Fruit fly (Drosophila melanogaster) whole organism, embryonic: ENCODE results near the gene CG14820.
A peak's percentile ranks its signal among the peaks of the same experiment; 100 is the strongest.

Experiments
- CG12391 ChIP-seq: fragments of 200-800 bp; sonication (Bioruptor generic); optimal IDR thresholded peaks from 3 replicates; lab custom pipeline; 2018; ENCODE audit warnings: missing biosample characterization, mild to moderate bottlenecking, missing genetic modification characterization, moderate library complexity
- CG12769 ChIP-seq: fragments of 200-800 bp; sonication (Bioruptor generic); optimal IDR thresholded peaks from 2 replicates; lab custom pipeline; 2019; ENCODE audit warnings: missing biosample characterization, mild to moderate bottlenecking, missing genetic modification characterization, moderate library complexity
- CG13424 ChIP-seq: fragments of 200-800 bp; sonication (Bioruptor generic); optimal IDR thresholded peaks from 2 replicates; lab custom pipeline; 2019; ENCODE audit warnings: missing biosample characterization, mild to moderate bottlenecking, missing genetic modification characterization, moderate library complexity
- CG15601 ChIP-seq: fragments of 200-800 bp; sonication (Bioruptor generic); optimal IDR thresholded peaks from 3 replicates; lab custom pipeline; 2019; ENCODE audit warnings: missing biosample characterization, mild to moderate bottlenecking, missing genetic modification characterization, moderate library complexity
- CG17568 ChIP-seq: fragments of 200-800 bp; sonication (Bioruptor generic); optimal IDR thresholded peaks from 2 replicates; lab custom pipeline; 2018; ENCODE audit warnings: missing biosample characterization, mild to moderate bottlenecking, missing genetic modification characterization, moderate library complexity
- CG18764 ChIP-seq: fragments of 200-800 bp; sonication (Bioruptor generic); optimal IDR thresholded peaks from 3 replicates; lab custom pipeline; 2016; ENCODE audit warnings: missing biosample characterization, missing genetic modification characterization
- CG2712 ChIP-seq: fragments of 200-800 bp; optimal IDR thresholded peaks from 3 replicates; lab custom pipeline; 2019; ENCODE audit warnings: missing biosample characterization, mild to moderate bottlenecking, missing genetic modification characterization, moderate library complexity
- CG3163 ChIP-seq: fragments of 200-800 bp; sonication (Bioruptor generic); optimal IDR thresholded peaks from 3 replicates; lab custom pipeline; 2016; ENCODE audit warnings: missing biosample characterization, missing genetic modification characterization
- CG42726 ChIP-seq: fragments of 200-800 bp; sonication (Bioruptor generic); IDR thresholded peaks from 2 replicates; pipeline ENCODE4 v1.3.6; 2022; ENCODE audit warnings: missing biosample characterization, missing genetic modification characterization; ENCODE audit not compliant: partially characterized antibody
- CG6254 ChIP-seq: fragments of 200-800 bp; sonication (Bioruptor generic); optimal IDR thresholded peaks from 3 replicates; lab custom pipeline; 2017; ENCODE audit warnings: mild to moderate bottlenecking, missing biosample characterization, missing genetic modification reagents, missing genetic modification characterization
- CG7745 ChIP-seq: fragments of 200-800 bp; sonication (Bioruptor generic); optimal IDR thresholded peaks from 2 replicates; lab custom pipeline; 2018; ENCODE audit warnings: missing biosample characterization, mild to moderate bottlenecking, missing genetic modification characterization, moderate library complexity
- CG9437 ChIP-seq: fragments of 200-800 bp; sonication (Bioruptor generic); optimal IDR thresholded peaks from 2 replicates; lab custom pipeline; 2018; ENCODE audit warnings: missing biosample characterization, mild to moderate bottlenecking, missing genetic modification characterization
- CG9817 ChIP-seq: fragments of 200-800 bp; sonication (Bioruptor generic); optimal IDR thresholded peaks from 2 replicates; lab custom pipeline; 2018; ENCODE audit warnings: missing biosample characterization, mild to moderate bottlenecking, missing genetic modification characterization, moderate library complexity
- CoRest ChIP-seq: fragments of 200-800 bp; sonication (Bioruptor generic); optimal IDR thresholded peaks from 3 replicates; lab custom pipeline; 2018; ENCODE audit warnings: missing biosample characterization, mild to moderate bottlenecking, missing genetic modification characterization, moderate library complexity
- Dad ChIP-seq: fragments of 200-800 bp; sonication (Bioruptor generic); optimal IDR thresholded peaks from 3 replicates; lab custom pipeline; 2016; ENCODE audit warnings: missing biosample characterization, missing genetic modification characterization
- Fer1 ChIP-seq: fragments of 200-800 bp; sonication (Bioruptor generic); optimal IDR thresholded peaks from 2 replicates; lab custom pipeline; 2017; ENCODE audit warnings: missing biosample characterization, mild to moderate bottlenecking, missing genetic modification characterization
- Jarid2 ChIP-seq: fragments of 200-800 bp; sonication (Bioruptor generic); optimal IDR thresholded peaks from 3 replicates; lab custom pipeline; 2017; ENCODE audit warnings: mild to moderate bottlenecking, missing biosample characterization, missing genetic modification reagents, missing genetic modification characterization
- Med ChIP-seq: fragments of 200-800 bp; sonication (Bioruptor generic); peaks from one replicate; lab custom pipeline; 2016; ENCODE audit warnings: missing biosample characterization, missing genetic modification characterization, mild to moderate bottlenecking, inconsistent platforms, moderate library complexity
- Meics ChIP-seq: fragments of 200-800 bp; sonication (Bioruptor generic); optimal IDR thresholded peaks from 2 replicates; lab custom pipeline; 2017; ENCODE audit warnings: missing biosample characterization, mild to moderate bottlenecking, missing genetic modification characterization
- NfI ChIP-seq: fragments of 200-800 bp; sonication (Bioruptor generic); optimal IDR thresholded peaks from 3 replicates; lab custom pipeline; 2018; ENCODE audit warnings: missing biosample characterization, mild to moderate bottlenecking, missing genetic modification characterization, moderate library complexity
- Sry-δ ChIP-seq: fragments of 200-800 bp; sonication (Bioruptor generic); optimal IDR thresholded peaks from 2 replicates; lab custom pipeline; 2016; ENCODE audit warnings: missing biosample characterization, missing genetic modification characterization
- Trl ChIP-seq, 3 experiments: fragments of >200 bp in 2 of 3; fragments of 200-800 bp in 1 of 3; sonication (Bioruptor generic) in 1 of 3; optimal IDR thresholded peaks; 2 replicates in 1 of 3; 3 replicates in 2 of 3; lab custom pipeline; 2016 to 2017; ENCODE audit warnings: missing biosample characterization in 1 of 3, missing genetic modification characterization in 1 of 3
- Vsx1 ChIP-seq: fragments of 200-800 bp; sonication (Bioruptor generic); optimal IDR thresholded peaks from 2 replicates; lab custom pipeline; 2017; ENCODE audit warnings: missing biosample characterization, mild to moderate bottlenecking, missing genetic modification characterization, missing genetic modification reagents
- ab ChIP-seq: fragments of 200-800 bp; sonication (Bioruptor generic); optimal IDR thresholded peaks from 2 replicates; lab custom pipeline; 2016; ENCODE audit warnings: missing biosample characterization, missing genetic modification characterization
- al ChIP-seq: fragments of 200-800 bp; sonication (Bioruptor generic); IDR thresholded peaks from 2 replicates; pipeline ENCODE4 v1.3.6; 2022; ENCODE audit warnings: missing biosample characterization, missing genetic modification characterization
- az2 ChIP-seq: fragments of 200-800 bp; sonication (Bioruptor generic); optimal IDR thresholded peaks from 3 replicates; lab custom pipeline; 2016; ENCODE audit warnings: missing biosample characterization, missing genetic modification characterization
- ci ChIP-seq: fragments of 200-800 bp; sonication (Bioruptor generic); IDR thresholded peaks from 3 replicates; pipeline ENCODE4 v1.3.6; 2022; ENCODE audit warnings: missing biosample characterization, missing genetic modification characterization
- corto ChIP-seq: fragments of 200-800 bp; sonication (Bioruptor generic); optimal IDR thresholded peaks from 2 replicates; lab custom pipeline; 2016; ENCODE audit warnings: missing biosample characterization, mild to moderate bottlenecking, missing genetic modification characterization, moderate library complexity
- croc ChIP-seq: fragments of 200-800 bp; sonication (Bioruptor generic); conservative IDR thresholded peaks from 3 replicates; pipeline ENCODE4 v1.3.6; 2022; ENCODE audit warnings: missing biosample characterization, missing genetic modification characterization
- dm ChIP-seq: fragments of 200-800 bp; sonication (Bioruptor generic); optimal IDR thresholded peaks from 3 replicates; lab custom pipeline; 2016; ENCODE audit warnings: missing biosample characterization, missing genetic modification characterization
- dpn ChIP-seq, 2 experiments: fragments of 200-800 bp; sonication (Bioruptor generic); optimal IDR thresholded peaks; 3 replicates each; lab custom pipeline; 2016; ENCODE audit warnings: missing biosample characterization in 2 of 2, missing genetic modification characterization in 2 of 2
- emc ChIP-seq: fragments of 200-800 bp; sonication (Bioruptor generic); optimal IDR thresholded peaks from 2 replicates; lab custom pipeline; 2016; ENCODE audit warnings: missing biosample characterization, missing genetic modification characterization
- eve ChIP-seq, 2 experiments: fragments of >200 bp; optimal IDR thresholded peaks; 2 replicates each; lab custom pipeline; 2017; ENCODE audit warnings: missing biosample characterization in 2 of 2, missing genetic modification characterization in 2 of 2
- ewg ChIP-seq: fragments of 200-800 bp; sonication (Bioruptor generic); optimal IDR thresholded peaks from 3 replicates; lab custom pipeline; 2017; ENCODE audit warnings: mild to moderate bottlenecking, missing biosample characterization, missing genetic modification reagents, missing genetic modification characterization
- fd3F ChIP-seq: fragments of 200-800 bp; sonication (Bioruptor generic); optimal IDR thresholded peaks from 2 replicates; lab custom pipeline; 2018; ENCODE audit warnings: missing biosample characterization, mild to moderate bottlenecking, missing genetic modification characterization, moderate library complexity
- inv ChIP-seq: fragments of 200-800 bp; sonication (Bioruptor generic); IDR thresholded peaks from 2 replicates; pipeline ENCODE4 v1.3.6; 2022; ENCODE audit warnings: missing biosample characterization, missing genetic modification characterization; ENCODE audit not compliant: partially characterized antibody
- jigr1 ChIP-seq: fragments of 200-800 bp; sonication (Bioruptor generic); IDR thresholded peaks from 3 replicates; pipeline ENCODE4 v1.3.6; 2022; ENCODE audit warnings: missing biosample characterization, missing genetic modification characterization
- kah ChIP-seq: fragments of 200-800 bp; sonication (Bioruptor generic); optimal IDR thresholded peaks from 2 replicates; lab custom pipeline; 2018; ENCODE audit warnings: missing biosample characterization, mild to moderate bottlenecking, missing genetic modification characterization
- kni ChIP-seq: fragments of 200-800 bp; sonication (Bioruptor generic); optimal IDR thresholded peaks from 3 replicates; lab custom pipeline; 2017; ENCODE audit warnings: mild to moderate bottlenecking, missing biosample characterization, missing genetic modification reagents, missing genetic modification characterization
- onecut ChIP-seq: fragments of 200-800 bp; sonication (Bioruptor generic); IDR thresholded peaks from 2 replicates; pipeline ENCODE4 v1.3.6; 2022; ENCODE audit warnings: missing biosample characterization, missing genetic modification characterization
- peb ChIP-seq: fragments of 200-800 bp; sonication (Bioruptor generic); IDR thresholded peaks from 2 replicates; pipeline ENCODE4 v1.3.6; 2022; ENCODE audit warnings: missing biosample characterization, missing genetic modification characterization
- pum ChIP-seq: fragments of 200-800 bp; sonication (Bioruptor generic); optimal IDR thresholded peaks from 2 replicates; lab custom pipeline; 2016; ENCODE audit warnings: missing biosample characterization, missing genetic modification characterization
- scrt ChIP-seq: fragments of 200-800 bp; sonication (Bioruptor generic); optimal IDR thresholded peaks from 2 replicates; lab custom pipeline; 2018; ENCODE audit warnings: missing biosample characterization, mild to moderate bottlenecking, missing genetic modification characterization, moderate library complexity
- sqz ChIP-seq: fragments of 200-800 bp; sonication (Bioruptor generic); optimal IDR thresholded peaks from 3 replicates; lab custom pipeline; 2018; ENCODE audit warnings: missing biosample characterization, mild to moderate bottlenecking, missing genetic modification characterization
- sr ChIP-seq: fragments of 200-800 bp; sonication (Bioruptor generic); IDR thresholded peaks from 3 replicates; pipeline ENCODE4 v1.3.6; 2022; ENCODE audit warnings: missing biosample characterization, missing genetic modification characterization
- unc-4 ChIP-seq: fragments of 200-800 bp; sonication (Bioruptor generic); IDR thresholded peaks from 2 replicates; pipeline ENCODE4 v1.3.6; 2022; ENCODE audit warnings: missing biosample characterization, missing genetic modification characterization; ENCODE audit not compliant: partially characterized antibody
- yki ChIP-seq: fragments of >200 bp; optimal IDR thresholded peaks from 3 replicates; lab custom pipeline; 2018

CG14820 gene

dm6 chr3L:6943204-6943947 lies 10.7 kb downstream of the CG14820 start (continued):
- no peak for TF ChIP-seq fd3F (GFP tag; lab: Kevin White, UChicago)
- TF ChIP-seq yki (lab: Kevin White, UChicago): peak; percentile 28
- no peak for TF ChIP-seq CG15601 (tag; lab: Kevin White, UChicago)
- peak; percentile 95 for TF ChIP-seq onecut (GFP tag; lab: Robert Waterston, UW)
- TF ChIP-seq ewg: peak; percentile 47
- TF ChIP-seq Meics (GFP tag; lab: Kevin White, UChicago): no peak
- TF ChIP-seq ab: no peak
- no peak for TF ChIP-seq jigr1
- TF ChIP-seq unc-4 (GFP tag; lab: Robert Waterston, UW): 0 out of 2 replicates have a peak, but pooled peaks have one; percentile 24
- peak; percentile 15 for TF ChIP-seq scrt (GFP tag; lab: Kevin White, UChicago)
- no peak for TF ChIP-seq Vsx1 (GFP tag; lab: Kevin White, UChicago)
- TF ChIP-seq CG17568 (GFP tag; lab: Kevin White, UChicago): no peak
- TF ChIP-seq kah (GFP tag; lab: Kevin White, UChicago): peak; percentile 8
- TF ChIP-seq eve (GFP tag; optimal IDR thresholded peaks at IDR 0.05; lab: Kevin White, UChicago): peak in 1 of 2 experiments; percentile 4
- no peak for TF ChIP-seq emc
- no peak for TF ChIP-seq inv (GFP tag; lab: Robert Waterston, UW)
- peak; percentile 82 to 86 for TF ChIP-seq Trl (optimal IDR thresholded peaks at IDR 0.05; lab: Kevin White, UChicago)
- no peak for TF ChIP-seq Trl (GFP tag; optimal IDR thresholded peaks at IDR 0.05; lab: Kevin White, UChicago)
- TF ChIP-seq Med: peak; percentile 29
- TF ChIP-seq, all 482 proteins: peak for 20

- no peak for TF ChIP-seq croc (GFP tag; lab: Robert Waterston, UW)
- no peak for TF ChIP-seq Jarid2 (GFP tag; lab: Kevin White, UChicago)
- peak; percentile 9 for TF ChIP-seq CG2712 (tag; lab: Kevin White, UChicago)
- peak; percentile 20 for TF ChIP-seq CG9437
- TF ChIP-seq CG13424 (tag; lab: Kevin White, UChicago): peak; percentile 58
- TF ChIP-seq fd3F (GFP tag; lab: Kevin White, UChicago): no peak
- no peak for TF ChIP-seq dm (GFP tag; lab: Kevin White, UChicago)
- TF ChIP-seq sqz (GFP tag; lab: Kevin White, UChicago): no peak
- TF ChIP-seq CG42726 (GFP tag; lab: Robert Waterston, UW): no peak
- no peak for TF ChIP-seq kni (GFP tag; lab: Kevin White, UChicago)
- TF ChIP-seq CG12391 (tag; lab: Kevin White, UChicago): peak; percentile 9
- no peak for TF ChIP-seq CG7745 (tag; lab: Kevin White, UChicago)
- no peak for TF ChIP-seq CG6254 (GFP tag; lab: Kevin White, UChicago)
- peak; percentile 13 for TF ChIP-seq NfI (GFP tag; lab: Kevin White, UChicago)
- no peak for TF ChIP-seq az2 (GFP tag; lab: Kevin White, UChicago)
- TF ChIP-seq Meics (GFP tag; lab: Kevin White, UChicago): peak; percentile 12
- TF ChIP-seq Sry-δ (GFP tag; lab: Kevin White, UChicago): no peak
- TF ChIP-seq peb (GFP tag; lab: Robert Waterston, UW): no peak
- no peak for TF ChIP-seq CG3163
- TF ChIP-seq ci (GFP tag; lab: Robert Waterston, UW): no peak
- TF ChIP-seq Dad (GFP tag; lab: Kevin White, UChicago): no peak
- no peak for TF ChIP-seq CG18764 (GFP tag; lab: Kevin White, UChicago)
- TF ChIP-seq CoRest (tag; lab: Kevin White, UChicago): peak; percentile 28
- peak in 1 of 2 experiments; percentile 27 for TF ChIP-seq eve (GFP tag; optimal IDR thresholded peaks at IDR 0.05; lab: Kevin White, UChicago)
- TF ChIP-seq corto: no peak
- no peak for TF ChIP-seq al (GFP tag; lab: Robert Waterston, UW)
- no peak for TF ChIP-seq Fer1 (GFP tag; lab: Kevin White, UChicago)
- TF ChIP-seq dpn (GFP tag; optimal IDR thresholded peaks at IDR 0.05; lab: Kevin White, UChicago): peak in 1 of 2 experiments; percentile 11
- TF ChIP-seq CG9817: peak; percentile 41
- TF ChIP-seq CG12769: peak; percentile 31
- peak; percentile 80; the same call in 2 of the 3 replicates for TF ChIP-seq sr (GFP tag; lab: Robert Waterston, UW)
- no peak for TF ChIP-seq pum (GFP tag; lab: Kevin White, UChicago)
Measured at dm6 chr3L:6943948-6944319, 11.2 kb downstream of the CG14820 start.
